Fruit fly (Drosophila melanogaster): ENCODE data around the gene CG31689.

The CG31689 gene

dm6 chr2L:2750337-2751084 is 25.0 kb downstream of the CG31689 start (continued):
- TF ChIP-seq gro (GFP tag; optimal IDR thresholded peaks at IDR 0.05): peak; percentile 93
- no peak for TF ChIP-seq Dfd (GFP tag; optimal IDR thresholded peaks at IDR 0.05)
- no peak for TF ChIP-seq CG3847 (GFP tag; IDR thresholded peaks at IDR 0.05)
- TF ChIP-seq sr (GFP tag; IDR thresholded peaks at IDR 0.05): no peak
- TF ChIP-seq CG34422 (GFP tag; IDR thresholded peaks at IDR 0.05): no peak
- TF ChIP-seq bigmax (GFP tag; optimal IDR thresholded peaks at IDR 0.05): peak; percentile 55
- TF ChIP-seq pho (GFP tag; optimal IDR thresholded peaks at IDR 0.05): peak; percentile 63
- peak; percentile 83 for TF ChIP-seq CG18262 (tag; optimal IDR thresholded peaks at IDR 0.05)
- peak; percentile 52 for TF ChIP-seq HmgD (GFP tag; optimal IDR thresholded peaks at IDR 0.05)
- TF ChIP-seq caup (GFP tag; optimal IDR thresholded peaks at IDR 0.05; ENCODE audit: severe bottlenecking): peak; percentile 89
- peak; percentile 70 for TF ChIP-seq NfI (GFP tag; optimal IDR thresholded peaks at IDR 0.05)
- peak; percentile 76 for TF ChIP-seq CG18619 (GFP tag; optimal IDR thresholded peaks at IDR 0.05)
- no peak for TF ChIP-seq CG4360 (GFP tag; IDR thresholded peaks at IDR 0.05)
- TF ChIP-seq CG10147 (GFP tag; optimal IDR thresholded peaks at IDR 0.05): peak; percentile 80
- TF ChIP-seq CG3407 (GFP tag; optimal IDR thresholded peaks at IDR 0.05): peak; percentile 42
- no peak for TF ChIP-seq sna (GFP tag; IDR thresholded peaks at IDR 0.05; ENCODE audit: partially characterized antibody)
- TF ChIP-seq Rfx (GFP tag; IDR thresholded peaks at IDR 0.05): no peak
- TF ChIP-seq CG13775 (GFP tag; optimal IDR thresholded peaks at IDR 0.05): peak; percentile 45
- TF ChIP-seq Hr51 (GFP tag; optimal IDR thresholded peaks at IDR 0.05): peak; percentile 71 to 86
- peak; percentile 87 for TF ChIP-seq CG2712 (tag; optimal IDR thresholded peaks at IDR 0.05)
- TF ChIP-seq CG1832 (GFP tag; optimal IDR thresholded peaks at IDR 0.05): no peak
- peak; percentile 45 for TF ChIP-seq Spps (tag; optimal IDR thresholded peaks at IDR 0.05)
- TF ChIP-seq Aef1 (GFP tag; IDR thresholded peaks at IDR 0.05): no peak
- TF ChIP-seq CG15269 (tag; optimal IDR thresholded peaks at IDR 0.05): peak; percentile 89
- TF ChIP-seq CG15514 (GFP tag; optimal IDR thresholded peaks at IDR 0.05): peak; percentile 81
- TF ChIP-seq B-H1 (GFP tag; IDR thresholded peaks at IDR 0.05): no peak
- peak; percentile 68 for TF ChIP-seq fd3F (GFP tag; optimal IDR thresholded peaks at IDR 0.05)
- peak; percentile 52 for TF ChIP-seq CG6683 (GFP tag; optimal IDR thresholded peaks at IDR 0.05)
- no peak for TF ChIP-seq seq (GFP tag; IDR thresholded peaks at IDR 0.05)
- no peak for TF ChIP-seq CG6689 (GFP tag; IDR thresholded peaks at IDR 0.05)
- TF ChIP-seq CG10366 (GFP tag; IDR thresholded peaks at IDR 0.05): no peak
- TF ChIP-seq Nf-YA (GFP tag; IDR thresholded peaks at IDR 0.05): no peak
- peak; percentile 42; the same call in 2 of the 3 replicates for TF ChIP-seq croc (GFP tag; conservative IDR thresholded peaks at IDR 0.05)
- TF ChIP-seq CG8359 (GFP tag; optimal IDR thresholded peaks at IDR 0.05; ENCODE audit: borderline replicate concordance): peak; percentile 41
- no peak for TF ChIP-seq E2f1 (GFP tag; IDR thresholded peaks at IDR 0.05)
- no peak for TF ChIP-seq Poxn (GFP tag; IDR thresholded peaks at IDR 0.05)
- peak; percentile 65 for TF ChIP-seq CG14710 (tag; optimal IDR thresholded peaks at IDR 0.05)
- peak; percentile 53 for TF ChIP-seq Ets97D (GFP tag; optimal IDR thresholded peaks at IDR 0.05)
- peak; percentile 85 for TF ChIP-seq CG8924 (tag; optimal IDR thresholded peaks at IDR 0.05)
- peak; percentile 80 for TF ChIP-seq CG17568 (GFP tag; optimal IDR thresholded peaks at IDR 0.05)
- no peak for TF ChIP-seq CG32767 (GFP tag; IDR thresholded peaks at IDR 0.05)
- TF ChIP-seq CG18011 (GFP tag; optimal IDR thresholded peaks at IDR 0.05): peak; percentile 21
- no peak for TF ChIP-seq CG10431 (GFP tag; optimal IDR thresholded peaks at IDR 0.05)
- no peak for TF ChIP-seq Adf1 (GFP tag; IDR thresholded peaks at IDR 0.05)
- TF ChIP-seq toy (GFP tag; IDR thresholded peaks at IDR 0.05): no peak
- no peak for TF ChIP-seq CG8765 (GFP tag; IDR thresholded peaks at IDR 0.05)
- no peak for TF ChIP-seq dysf (GFP tag; IDR thresholded peaks at IDR 0.05)
- TF ChIP-seq kah (GFP tag; optimal IDR thresholded peaks at IDR 0.05): peak; percentile 2
- TF ChIP-seq Ravus (GFP tag; IDR thresholded peaks at IDR 0.05): no peak
- TF ChIP-seq CG17186 (GFP tag; optimal IDR thresholded peaks at IDR 0.05): no peak

Data from whole organism, embryonic.